Fruit fly (Drosophila melanogaster) whole organism, prepupa: ENCODE results near the gene CG14270.

Experiments used
- Eip75B ChIP-seq: fragments of 200-800 bp; sonication (Bioruptor generic); optimal IDR thresholded peaks from 3 replicates; lab custom pipeline; 2016; ENCODE audit warnings: missing biosample characterization, missing genetic modification characterization
- Eip78C ChIP-seq: fragments of 200-800 bp; sonication (Bioruptor generic); peaks from one replicate; lab custom pipeline; 2016; ENCODE audit warnings: missing biosample characterization, missing genetic modification characterization
- Ets21C ChIP-seq: fragments of 200-800 bp; sonication (Bioruptor generic); optimal IDR thresholded peaks from 3 replicates; lab custom pipeline; 2016; ENCODE audit warnings: missing biosample characterization, missing genetic modification characterization
- Lpt ChIP-seq: fragments of 200-800 bp; sonication (Bioruptor generic); optimal IDR thresholded peaks from 3 replicates; lab custom pipeline; 2016; ENCODE audit warnings: missing biosample characterization, missing genetic modification characterization
- Met ChIP-seq: fragments of 200-800 bp; sonication (Bioruptor generic); optimal IDR thresholded peaks from 3 replicates; lab custom pipeline; 2016; ENCODE audit warnings: missing biosample characterization, missing genetic modification characterization
- acj6 ChIP-seq: fragments of 200-800 bp; sonication (Bioruptor generic); optimal IDR thresholded peaks from 3 replicates; lab custom pipeline; 2016; ENCODE audit warnings: missing biosample characterization, missing genetic modification characterization
- dsx ChIP-seq: fragments of 200-800 bp; optimal IDR thresholded peaks from 3 replicates; lab custom pipeline; 2019; ENCODE audit warnings: missing biosample characterization, mild to moderate bottlenecking, missing genetic modification characterization, moderate library complexity; ENCODE audit not compliant: poor library complexity, severe bottlenecking
- esn ChIP-seq: fragments of 200-800 bp; sonication (Bioruptor generic); optimal IDR thresholded peaks from 2 replicates; lab custom pipeline; 2016; ENCODE audit warnings: missing biosample characterization, mild to moderate bottlenecking, missing genetic modification characterization, moderate library complexity
- fd85E ChIP-seq: fragments of 200-800 bp; sonication (Bioruptor generic); optimal IDR thresholded peaks from 3 replicates; lab custom pipeline; 2016; ENCODE audit warnings: missing biosample characterization, missing genetic modification characterization
- topi ChIP-seq: fragments of 200-800 bp; sonication (Bioruptor generic); optimal IDR thresholded peaks from 3 replicates; lab custom pipeline; 2016; ENCODE audit warnings: missing biosample characterization, missing genetic modification characterization

DNA sequence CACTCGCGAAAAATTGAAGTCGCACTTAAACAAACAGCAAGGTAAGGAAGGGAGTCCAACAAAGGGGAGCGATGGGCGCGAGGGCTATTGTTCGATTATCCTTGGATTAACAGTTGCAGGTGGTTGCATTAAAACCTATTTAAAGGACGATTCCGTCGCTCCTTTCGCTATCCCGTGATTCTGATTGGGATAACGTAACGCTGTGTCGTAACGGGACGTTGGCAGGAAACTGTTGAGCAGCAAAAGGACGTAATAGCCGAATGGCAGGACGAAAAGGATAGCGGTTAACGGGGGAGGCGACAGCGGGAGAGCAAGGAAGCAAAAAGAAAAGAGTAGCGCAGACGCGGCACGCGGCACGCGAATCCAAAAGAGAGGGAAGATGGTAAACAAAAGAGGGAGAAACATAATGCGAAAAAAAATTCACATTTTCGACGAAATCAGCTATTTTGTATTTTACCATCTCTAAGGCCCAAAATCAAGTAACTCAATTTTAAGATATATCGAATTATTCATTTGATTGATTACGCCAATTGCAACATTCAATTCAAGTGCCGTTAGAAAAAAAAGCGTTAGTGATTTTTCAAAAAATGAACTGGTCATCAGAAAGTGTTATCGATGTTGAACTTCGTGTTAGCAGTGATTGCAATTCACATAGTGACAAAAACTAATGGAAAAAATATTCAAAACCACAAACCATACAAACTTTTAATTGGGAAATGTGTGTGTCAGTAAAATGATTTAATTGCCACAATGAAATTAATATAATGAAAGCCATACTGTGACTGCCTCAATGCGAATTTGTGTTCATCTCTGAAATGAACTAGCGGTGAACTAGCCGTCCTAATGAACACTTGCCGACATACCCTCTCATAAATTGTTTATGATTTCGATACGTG is 2.8 kb downstream of the CG14270 start, which contains the start of the genes CG10804 and CG10802:
- TF ChIP-seq Lpt (GFP tag; lab: Kevin White, UChicago) (peak; percentile 55), Met (GFP tag; lab: Kevin White, UChicago) (peak; percentile 75), Ets21C (GFP tag; lab: Kevin White, UChicago) (peak; percentile 80), acj6 (GFP tag; lab: Kevin White, UChicago) (peak; percentile 75), esn (GFP tag; lab: Kevin White, UChicago) (peak; percentile 77), Eip78C (peak; percentile 83), topi (peak; percentile 76), dsx (GFP tag; lab: Kevin White, UChicago) (no peak), fd85E (GFP tag; lab: Kevin White, UChicago) (no peak), Eip75B (GFP tag; lab: Kevin White, UChicago) (no peak)
